Worm (Caenorhabditis elegans): ENCODE measurements around the gene str-20.

DNA sequence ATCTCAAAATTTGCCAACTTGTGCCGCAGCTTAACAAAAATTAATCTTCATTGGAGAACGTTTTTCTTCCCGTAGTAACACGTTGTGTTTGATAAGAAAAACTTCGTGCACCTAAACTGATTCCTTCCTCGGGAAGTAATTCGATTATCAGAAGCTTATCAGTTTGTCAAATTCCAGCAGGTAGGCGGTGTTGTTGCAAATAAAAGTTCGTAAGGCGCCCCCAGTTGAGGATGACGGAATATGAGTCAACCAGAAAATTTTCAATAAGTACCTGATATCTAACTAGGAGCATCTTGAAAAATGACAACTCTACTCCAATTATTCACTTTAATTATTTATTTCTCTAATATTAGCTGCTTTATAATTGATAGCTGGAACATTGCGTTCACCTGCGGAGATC, 14.4 kb upstream of the str-20 start, which contains the start of gene C05E4.7:
- no peak for TF ChIP-seq skn-1 (tag; optimal IDR thresholded peaks at IDR 0.05)
- TF ChIP-seq nhr-12 (tag; optimal IDR thresholded peaks at IDR 0.05), result no peak
- TF ChIP-seq nhr-11 (tag; optimal IDR thresholded peaks at IDR 0.05), result no peak
- no peak for TF ChIP-seq nhr-6 (tag; optimal IDR thresholded peaks at IDR 0.05)
- TF ChIP-seq egl-27 (tag; optimal IDR thresholded peaks at IDR 0.05), result no peak
- no peak for TF ChIP-seq fos-1 (tag; optimal IDR thresholded peaks at IDR 0.05)

All from whole organism, L2 larva.